Worm (Caenorhabditis elegans) whole organism, late embryonic: Measurements from ENCODE around the gene nhr-3.
"Not testable (repeated sequence)": the region's sequence is repeated elsewhere in the genome, so short reads cannot be mapped to it uniquely, and the experiment has no call there.

Experiments
- C08G9.2 ChIP-seq: sonication (generic microtip); optimal IDR thresholded peaks from 2 replicates; lab custom pipeline; 2016; ENCODE audit warnings: mild to moderate bottlenecking, missing genetic modification characterization, moderate library complexity, missing compliant biosample characterization
- C38D4.7 ChIP-seq: fragments of 200-800 bp; sonication (Bioruptor generic); optimal IDR thresholded peaks from 2 replicates; lab custom pipeline; 2018; ENCODE audit warnings: mild to moderate bottlenecking, missing genetic modification characterization, moderate library complexity, missing compliant biosample characterization
- F13H6.1 ChIP-seq: sonication (generic microtip); optimal IDR thresholded peaks from 2 replicates; lab custom pipeline; 2016; ENCODE audit warnings: missing genetic modification characterization, missing compliant biosample characterization
- K02D7.2 ChIP-seq: sonication (generic microtip); optimal IDR thresholded peaks from 2 replicates; lab custom pipeline; 2017; ENCODE audit warnings: mild to moderate bottlenecking, missing genetic modification characterization, missing compliant biosample characterization
- K09A11.1 ChIP-seq: sonication (generic microtip); optimal IDR thresholded peaks from 2 replicates; lab custom pipeline; 2017; ENCODE audit warnings: antibody characterized with exemption, mild to moderate bottlenecking, missing genetic modification characterization, missing compliant biosample characterization; ENCODE audit not compliant: insufficient read depth
- T23F11.4 ChIP-seq: fragments of 200-800 bp; sonication (Bioruptor generic); optimal IDR thresholded peaks from 2 replicates; lab custom pipeline; 2018; ENCODE audit warnings: mild to moderate bottlenecking, missing genetic modification characterization, missing compliant biosample characterization
- Y22D7AL.16 ChIP-seq: sonication (generic microtip); optimal IDR thresholded peaks from 2 replicates; lab custom pipeline; 2016; ENCODE audit warnings: missing genetic modification characterization, missing compliant biosample characterization
- ama-1 ChIP-seq: fragments of 150-350 bp; optimal IDR thresholded peaks from 2 replicates; lab custom pipeline; 2014
- ceh-18 ChIP-seq: sonication (generic microtip); optimal IDR thresholded peaks from 2 replicates; lab custom pipeline; 2016; ENCODE audit warnings: missing genetic modification characterization, missing compliant biosample characterization
- ceh-24 ChIP-seq: sonication (generic microtip); optimal IDR thresholded peaks from 2 replicates; lab custom pipeline; 2016; ENCODE audit warnings: mild to moderate bottlenecking, missing genetic modification characterization, missing compliant biosample characterization
- ceh-31 ChIP-seq: sonication (generic microtip); optimal IDR thresholded peaks from 2 replicates; lab custom pipeline; 2016; ENCODE audit warnings: missing genetic modification characterization, missing compliant biosample characterization
- ceh-34 ChIP-seq: sonication (generic microtip); optimal IDR thresholded peaks from 2 replicates; lab custom pipeline; 2016; ENCODE audit warnings: mild to moderate bottlenecking, missing genetic modification characterization, missing compliant biosample characterization
- ceh-48 ChIP-seq: sonication (generic microtip); optimal IDR thresholded peaks from 2 replicates; lab custom pipeline; 2016; ENCODE audit warnings: missing genetic modification characterization, inconsistent platforms, missing compliant biosample characterization
- ceh-6 ChIP-seq: fragments of 200-800 bp; sonication (Bioruptor generic); optimal IDR thresholded peaks from 2 replicates; lab custom pipeline; 2018; ENCODE audit warnings: mild to moderate bottlenecking, missing genetic modification characterization, missing compliant biosample characterization
- ceh-9 ChIP-seq: sonication (generic microtip); optimal IDR thresholded peaks from 2 replicates; lab custom pipeline; 2016; ENCODE audit warnings: mild to moderate bottlenecking, missing genetic modification characterization, inconsistent platforms, missing compliant biosample characterization
- dmd-4 ChIP-seq: sonication (generic microtip); optimal IDR thresholded peaks from 2 replicates; lab custom pipeline; 2016; ENCODE audit warnings: borderline replicate concordance, missing genetic modification characterization, missing compliant biosample characterization
- dve-1 ChIP-seq: sonication (generic microtip); optimal IDR thresholded peaks from 2 replicates; lab custom pipeline; 2017; ENCODE audit warnings: antibody characterized with exemption, mild to moderate bottlenecking, missing genetic modification characterization, missing compliant biosample characterization
- elt-4 ChIP-seq: sonication (generic microtip); optimal IDR thresholded peaks from 2 replicates; lab custom pipeline; 2016; ENCODE audit warnings: missing genetic modification characterization, missing compliant biosample characterization
- ets-4 ChIP-seq: sonication (generic microtip); optimal IDR thresholded peaks from 2 replicates; lab custom pipeline; 2016; ENCODE audit warnings: missing genetic modification characterization, missing compliant biosample characterization
- fkh-10 ChIP-seq: fragments of 150-350 bp; optimal IDR thresholded peaks from 2 replicates; lab custom pipeline; 2014; ENCODE audit warnings: missing biosample characterization, missing genetic modification reagents, missing genetic modification characterization
- fkh-6 ChIP-seq: sonication (generic microtip); optimal IDR thresholded peaks from 2 replicates; lab custom pipeline; 2016; ENCODE audit warnings: missing genetic modification characterization, missing compliant biosample characterization
- gmeb-2 ChIP-seq: sonication (generic microtip); optimal IDR thresholded peaks from 2 replicates; lab custom pipeline; 2016; ENCODE audit warnings: missing genetic modification characterization, inconsistent platforms, missing compliant biosample characterization
- hlh-13 ChIP-seq: fragments of 200-800 bp; sonication (Bioruptor generic); optimal IDR thresholded peaks from 2 replicates; lab custom pipeline; 2018; ENCODE audit warnings: mild to moderate bottlenecking, missing genetic modification characterization, missing compliant biosample characterization
- hlh-15 ChIP-seq: sonication (generic microtip); optimal IDR thresholded peaks from 2 replicates; lab custom pipeline; 2016; ENCODE audit warnings: missing genetic modification characterization, missing compliant biosample characterization
- hlh-6 ChIP-seq: sonication (generic microtip); optimal IDR thresholded peaks from 2 replicates; lab custom pipeline; 2016; ENCODE audit warnings: missing genotype, missing genetic modification characterization, missing compliant biosample characterization
- hlh-8 ChIP-seq: sonication (generic microtip); optimal IDR thresholded peaks from 2 replicates; lab custom pipeline; 2016; ENCODE audit warnings: missing genotype, missing genetic modification characterization, missing compliant biosample characterization
- lim-6 ChIP-seq: sonication (generic microtip); optimal IDR thresholded peaks from 2 replicates; lab custom pipeline; 2016; ENCODE audit warnings: missing genetic modification characterization, missing compliant biosample characterization
- lin-11 ChIP-seq: fragments of 200-800 bp; sonication (Bioruptor generic); optimal IDR thresholded peaks from 2 replicates; lab custom pipeline; 2018; ENCODE audit warnings: mild to moderate bottlenecking, missing genetic modification characterization, missing compliant biosample characterization
- nfya-1 ChIP-seq: sonication (generic microtip); optimal IDR thresholded peaks from 2 replicates; lab custom pipeline; 2017; ENCODE audit warnings: missing genetic modification characterization, mild to moderate bottlenecking, missing compliant biosample characterization, antibody characterized with exemption, moderate library complexity
- nhr-232 ChIP-seq: sonication (generic microtip); optimal IDR thresholded peaks from 2 replicates; lab custom pipeline; 2016; ENCODE audit warnings: missing genetic modification characterization, missing compliant biosample characterization
- npax-4 ChIP-seq: sonication (generic microtip); optimal IDR thresholded peaks from 2 replicates; lab custom pipeline; 2016; ENCODE audit warnings: missing genetic modification characterization, missing compliant biosample characterization
- odd-2 ChIP-seq: sonication (generic microtip); optimal IDR thresholded peaks from 2 replicates; lab custom pipeline; 2017; ENCODE audit warnings: antibody characterized with exemption, mild to moderate bottlenecking, missing genetic modification characterization, missing compliant biosample characterization
- pag-3 ChIP-seq: sonication (generic microtip); optimal IDR thresholded peaks from 2 replicates; lab custom pipeline; 2016; ENCODE audit warnings: missing compliant biosample characterization, missing genetic modification characterization, borderline replicate concordance
- pax-1 ChIP-seq: fragments of 150-350 bp; optimal IDR thresholded peaks from 2 replicates; lab custom pipeline; 2014; ENCODE audit warnings: missing biosample characterization, missing genetic modification characterization
- pha-2 ChIP-seq: sonication (generic microtip); optimal IDR thresholded peaks from 2 replicates; lab custom pipeline; 2017; ENCODE audit warnings: mild to moderate bottlenecking, missing genetic modification characterization, missing compliant biosample characterization
- pqm-1 ChIP-seq: sonication (generic microtip); optimal IDR thresholded peaks from 2 replicates; lab custom pipeline; 2016; ENCODE audit warnings: missing genetic modification characterization, missing compliant biosample characterization
- ref-2 ChIP-seq: sonication (generic microtip); optimal IDR thresholded peaks from 2 replicates; lab custom pipeline; 2016; ENCODE audit warnings: missing genetic modification characterization, missing compliant biosample characterization
- rnt-1 ChIP-seq: sonication (generic microtip); optimal IDR thresholded peaks from 2 replicates; lab custom pipeline; 2016; ENCODE audit warnings: missing genetic modification characterization, missing compliant biosample characterization
- sdc-2 ChIP-seq: sonication (generic microtip); optimal IDR thresholded peaks from 2 replicates; lab custom pipeline; 2016; ENCODE audit warnings: missing genotype, missing genetic modification characterization, missing compliant biosample characterization
- syd-9 ChIP-seq: sonication (generic microtip); optimal IDR thresholded peaks from 2 replicates; lab custom pipeline; 2016; ENCODE audit warnings: mild to moderate bottlenecking, missing genetic modification characterization, moderate library complexity, missing compliant biosample characterization
- tbx-2 ChIP-seq: sonication (generic microtip); optimal IDR thresholded peaks from 2 replicates; lab custom pipeline; 2016; ENCODE audit warnings: missing genetic modification characterization, missing compliant biosample characterization
- ttx-3 ChIP-seq: sonication (generic microtip); optimal IDR thresholded peaks from 2 replicates; lab custom pipeline; 2016; ENCODE audit warnings: missing genetic modification reagents, missing genetic modification characterization, missing compliant biosample characterization
- unc-3 ChIP-seq, 2 experiments: fragments of 200-800 bp in 1 of 2; sonication (Bioruptor generic) in 1 of 2; sonication (generic microtip) in 1 of 2; conservative IDR thresholded peaks in 1 of 2; optimal IDR thresholded peaks in 1 of 2; 2 replicates each; pipeline versions ENCODE4 v1.3.6 to Lab custom; 2016 to 2022; ENCODE audit warnings: missing compliant biosample characterization in 2 of 2, missing genetic modification characterization in 2 of 2, missing genetic modification reagents in 1 of 2
- unc-42 ChIP-seq: sonication (generic microtip); optimal IDR thresholded peaks from 2 replicates; lab custom pipeline; 2016; ENCODE audit warnings: missing genotype, missing genetic modification characterization, missing compliant biosample characterization
- unc-55 ChIP-seq: sonication (generic microtip); optimal IDR thresholded peaks from 2 replicates; lab custom pipeline; 2017; ENCODE audit warnings: missing biosample characterization, missing genetic modification reagents, missing genetic modification characterization
- unc-86 ChIP-seq: sonication (generic microtip); optimal IDR thresholded peaks from 2 replicates; lab custom pipeline; 2016; ENCODE audit warnings: missing genetic modification characterization, missing compliant biosample characterization
- zip-5 ChIP-seq: sonication (generic microtip); optimal IDR thresholded peaks from 2 replicates; lab custom pipeline; 2016; ENCODE audit warnings: missing genetic modification characterization, missing compliant biosample characterization
- ztf-16 ChIP-seq: sonication (generic microtip); optimal IDR thresholded peaks from 2 replicates; lab custom pipeline; 2017; ENCODE audit warnings: missing genetic modification characterization, missing compliant biosample characterization

Gene nhr-3

DNA sequence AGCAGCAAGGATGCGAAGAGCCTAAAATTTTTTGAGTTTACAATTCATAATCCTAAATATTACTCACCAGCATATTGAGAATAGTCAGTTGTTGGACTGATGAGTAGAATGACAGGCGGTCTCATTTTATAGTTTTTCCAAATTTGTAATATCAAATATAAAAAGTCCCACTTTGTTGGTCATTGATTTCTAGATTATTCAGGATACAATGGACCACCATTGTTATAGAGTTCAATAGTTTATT lies 33.3 kb upstream of the nhr-3 start, which contains the start of gene nspc-17:
Gene nspc-17 (minus strand): TSS at position 101 of the 244 bp plus-strand sequence.
- not testable (repeated sequence) for TF ChIP-seq unc-3 (GFP tag; conservative IDR thresholded peaks at IDR 0.05; lab: Robert Waterston, UW); unc-3 (tag; optimal IDR thresholded peaks at IDR 0.05; lab: Kevin White, UChicago); fkh-10 (GFP tag; lab: Kevin White, UChicago); K09A11.1

DNA sequence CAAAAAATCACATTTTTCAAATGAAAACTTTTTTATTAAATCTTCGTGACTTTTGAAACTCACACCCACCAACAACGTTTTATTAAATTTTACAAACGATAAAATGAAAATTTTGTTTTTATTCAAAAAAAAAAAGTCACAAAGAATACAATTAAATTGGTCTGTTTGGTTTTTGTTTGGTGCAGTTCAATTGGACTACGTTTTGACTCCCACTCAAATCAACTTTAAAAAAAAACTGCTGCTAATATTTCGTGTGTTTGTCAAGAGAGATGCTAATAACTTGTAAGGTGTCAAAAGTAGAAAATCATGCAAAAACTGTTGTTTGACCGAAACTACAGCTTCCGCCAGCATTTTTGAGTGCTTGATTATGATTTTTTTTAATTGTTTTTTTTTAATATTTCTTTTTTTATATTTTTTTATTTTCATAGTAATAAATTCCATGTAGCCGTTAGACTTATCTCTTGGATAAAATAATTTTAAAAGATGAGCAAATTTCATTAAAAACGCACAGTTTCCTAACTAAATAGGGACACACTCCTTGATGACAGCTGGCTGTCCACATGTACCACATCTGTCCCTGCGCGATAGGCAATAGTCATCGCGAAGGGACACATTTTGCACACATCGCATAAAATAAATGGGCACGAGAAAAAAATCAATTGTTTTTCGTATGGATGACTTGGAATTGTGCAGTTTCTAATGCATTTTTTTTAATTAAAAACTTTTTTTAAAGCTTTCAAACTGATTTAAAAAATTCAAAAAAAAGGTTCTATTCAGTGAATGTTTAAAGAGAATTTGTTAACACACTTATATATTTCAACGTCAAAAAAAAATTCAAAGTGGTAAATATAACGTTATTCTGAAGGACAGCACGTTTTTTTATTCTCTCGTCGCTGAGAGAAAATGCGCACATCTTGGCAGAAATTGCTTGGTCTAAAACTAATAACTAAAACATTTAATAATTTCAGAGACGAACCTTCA lies 32.7 kb upstream of the nhr-3 start:
- no peak for TF ChIP-seq pag-3 (tag; lab: Kevin White, UChicago)
- peak; percentile 96 for TF ChIP-seq tbx-2 (tag; lab: Kevin White, UChicago)
- TF ChIP-seq F13H6.1 (tag; lab: Kevin White, UChicago) = peak; percentile 64
- peak; percentile 96 for TF ChIP-seq ceh-31
- TF ChIP-seq sdc-2 (tag; lab: Kevin White, UChicago) = peak; percentile 100
- peak; percentile 98 for TF ChIP-seq unc-42 (tag; lab: Kevin White, UChicago)
- TF ChIP-seq unc-3 (GFP tag; conservative IDR thresholded peaks at IDR 0.05; lab: Robert Waterston, UW) = 0 out of 2 replicates have a peak, but pooled peaks have one; percentile 53
- peak; percentile 64 for TF ChIP-seq unc-3 (tag; optimal IDR thresholded peaks at IDR 0.05; lab: Kevin White, UChicago)
- TF ChIP-seq pax-1 (tag; lab: Kevin White, UChicago) = peak; percentile 91
- peak; percentile 96 for TF ChIP-seq dve-1 (tag; lab: Kevin White, UChicago)
- peak; percentile 79 for TF ChIP-seq ztf-16 (tag; lab: Kevin White, UChicago)
- peak; percentile 25 for TF ChIP-seq lin-11
- no peak for TF ChIP-seq nhr-232
- TF ChIP-seq ets-4 (tag; lab: Kevin White, UChicago) = peak; percentile 75
- peak; percentile 98 for TF ChIP-seq ceh-18
- TF ChIP-seq odd-2 = peak; percentile 55
- TF ChIP-seq elt-4 (tag; lab: Kevin White, UChicago) = no peak
- peak; percentile 31 for TF ChIP-seq zip-5 (tag; lab: Kevin White, UChicago)
- TF ChIP-seq fkh-6 (tag; lab: Kevin White, UChicago) = peak; percentile 39
- TF ChIP-seq ceh-24 (tag; lab: Kevin White, UChicago) = no peak
- TF ChIP-seq pha-2 (tag; lab: Kevin White, UChicago) = peak; percentile 68
- TF ChIP-seq unc-55 = peak; percentile 94
- peak; percentile 13 for TF ChIP-seq hlh-15 (tag; lab: Kevin White, UChicago)
- peak; percentile 95 for TF ChIP-seq ref-2
- peak; percentile 79 for TF ChIP-seq syd-9 (tag; lab: Kevin White, UChicago)
- peak; percentile 45 for TF ChIP-seq hlh-8 (tag; lab: Kevin White, UChicago)
- TF ChIP-seq Y22D7AL.16 (tag; lab: Kevin White, UChicago) = no peak
- peak; percentile 98 for TF ChIP-seq nfya-1 (tag; lab: Kevin White, UChicago)
- TF ChIP-seq hlh-6 (tag; lab: Kevin White, UChicago) = no peak
- TF ChIP-seq C38D4.7 (GFP tag; lab: Kevin White, UChicago) = no peak
- TF ChIP-seq dmd-4 (tag; lab: Kevin White, UChicago) = no peak
- peak; percentile 42 for TF ChIP-seq T23F11.4 (GFP tag; lab: Kevin White, UChicago)
- peak; percentile 96 for TF ChIP-seq unc-86
- peak; percentile 75 for TF ChIP-seq ttx-3
- TF ChIP-seq hlh-13 = no peak
- no peak for TF ChIP-seq ama-1 (lab: Kevin White, UChicago)
- peak; percentile 90 for TF ChIP-seq rnt-1 (tag; lab: Kevin White, UChicago)
- TF ChIP-seq C08G9.2 = peak; percentile 68
- TF ChIP-seq ceh-34 (tag; lab: Kevin White, UChicago) = peak; percentile 92
- peak; percentile 73 for TF ChIP-seq fkh-10 (GFP tag; lab: Kevin White, UChicago)
- TF ChIP-seq ceh-6 (GFP tag; lab: Kevin White, UChicago) = peak; percentile 61
- no peak for TF ChIP-seq ceh-9 (tag; lab: Kevin White, UChicago)
- no peak for TF ChIP-seq npax-4 (tag; lab: Kevin White, UChicago)
- TF ChIP-seq lim-6 = peak; percentile 4
- peak; percentile 99 for TF ChIP-seq ceh-48 (tag; lab: Kevin White, UChicago)
- TF ChIP-seq gmeb-2 (tag; lab: Kevin White, UChicago) = peak; percentile 23
- TF ChIP-seq pqm-1 (tag; lab: Kevin White, UChicago) = peak; percentile 84
- TF ChIP-seq K02D7.2 (tag; lab: Kevin White, UChicago) = no peak
